Fruit fly (Drosophila melanogaster) whole organism, pupa: ENCODE measurements around the gene ast.

Source experiments
- CG10348 ChIP-seq: fragments of 200-800 bp; sonication (Bioruptor generic); IDR thresholded peaks from 2 replicates; pipeline ENCODE4 v1.3.6; 2022; ENCODE audit warnings: missing biosample characterization, missing genetic modification characterization
- CG13204 ChIP-seq: fragments of 200-800 bp; sonication (Bioruptor generic); optimal IDR thresholded peaks from 2 replicates; lab custom pipeline; 2018; ENCODE audit warnings: missing biosample characterization, mild to moderate bottlenecking, missing genetic modification characterization, moderate library complexity
- CG4496 ChIP-seq: fragments of 200-800 bp; sonication (Bioruptor generic); IDR thresholded peaks from 3 replicates; pipeline ENCODE4 v1.3.6; 2022; ENCODE audit warnings: missing biosample characterization, missing genetic modification characterization
- D1 ChIP-seq: fragments of 200-800 bp; sonication (Bioruptor generic); optimal IDR thresholded peaks from 2 replicates; lab custom pipeline; 2018; ENCODE audit warnings: missing biosample characterization, mild to moderate bottlenecking, missing genetic modification characterization, moderate library complexity

DNA sequence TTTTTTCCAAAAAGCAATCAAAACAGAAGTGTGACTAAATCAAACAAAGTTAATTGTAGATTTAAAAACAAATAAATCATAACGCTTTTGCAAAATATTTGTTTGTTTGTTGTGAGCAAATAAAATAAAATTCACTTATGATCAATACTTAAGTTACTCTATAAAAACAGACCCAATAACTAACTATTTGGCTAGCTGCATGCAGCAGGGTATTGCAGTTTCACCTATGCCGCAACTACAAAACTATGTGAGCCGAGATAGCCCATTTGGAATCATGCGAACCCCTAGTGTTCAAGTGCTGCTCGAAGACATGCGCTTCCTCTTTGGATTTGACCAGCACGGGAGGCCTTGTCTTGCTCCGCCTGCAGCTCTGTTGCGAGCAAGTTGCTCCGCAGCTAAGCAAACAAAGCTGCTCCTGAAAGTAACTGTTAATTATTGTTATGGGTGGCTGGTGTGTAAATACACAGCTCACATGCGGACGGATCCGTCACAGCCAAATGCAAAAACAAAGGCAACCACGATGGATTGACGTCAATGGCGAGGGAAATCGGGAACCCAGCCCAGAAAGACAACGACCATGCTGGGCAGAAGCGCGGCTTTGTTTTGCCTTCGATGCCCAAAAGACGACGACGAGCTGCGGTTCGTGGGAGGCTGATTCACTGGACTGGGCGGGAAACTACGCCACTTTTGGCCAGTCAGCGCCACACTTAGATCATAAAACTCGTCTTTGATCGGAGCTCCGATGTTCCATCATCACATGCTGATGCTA is 44.4 kb downstream of the ast start:
- no peak for TF ChIP-seq CG4496 (GFP tag; lab: Robert Waterston, UW)
- TF ChIP-seq CG13204 (GFP tag; lab: Kevin White, UChicago): no peak
- TF ChIP-seq CG10348 (GFP tag; lab: Robert Waterston, UW): no peak
- no peak for TF ChIP-seq D1 (tag; lab: Kevin White, UChicago)
